Worm (Caenorhabditis elegans) whole organism, late embryonic: ENCODE measurements around the gene F49C5.3.

Experiments
- C08G9.2 ChIP-seq: sonication (generic microtip); optimal IDR thresholded peaks from 2 replicates; lab custom pipeline; 2016; ENCODE audit warnings: mild to moderate bottlenecking, missing genetic modification characterization, moderate library complexity, missing compliant biosample characterization
- K02D7.2 ChIP-seq: sonication (generic microtip); optimal IDR thresholded peaks from 2 replicates; lab custom pipeline; 2017; ENCODE audit warnings: mild to moderate bottlenecking, missing genetic modification characterization, missing compliant biosample characterization
- Y22D7AL.16 ChIP-seq: sonication (generic microtip); optimal IDR thresholded peaks from 2 replicates; lab custom pipeline; 2016; ENCODE audit warnings: missing genetic modification characterization, missing compliant biosample characterization
- ceh-18 ChIP-seq: sonication (generic microtip); optimal IDR thresholded peaks from 2 replicates; lab custom pipeline; 2016; ENCODE audit warnings: missing genetic modification characterization, missing compliant biosample characterization
- ceh-2 ChIP-seq: sonication (generic microtip); optimal IDR thresholded peaks from 2 replicates; lab custom pipeline; 2016; ENCODE audit warnings: missing genotype, missing genetic modification characterization, missing compliant biosample characterization
- ceh-22 ChIP-seq: sonication (generic microtip); optimal IDR thresholded peaks from 2 replicates; lab custom pipeline; 2017; ENCODE audit warnings: missing biosample characterization, missing genetic modification characterization
- ceh-30 ChIP-seq: fragments of 150-350 bp; optimal IDR thresholded peaks from 2 replicates; lab custom pipeline; 2014; ENCODE audit warnings: missing biosample characterization, missing genetic modification characterization
- ceh-31 ChIP-seq: sonication (generic microtip); optimal IDR thresholded peaks from 2 replicates; lab custom pipeline; 2016; ENCODE audit warnings: missing genetic modification characterization, missing compliant biosample characterization
- ceh-34 ChIP-seq: sonication (generic microtip); optimal IDR thresholded peaks from 2 replicates; lab custom pipeline; 2016; ENCODE audit warnings: mild to moderate bottlenecking, missing genetic modification characterization, missing compliant biosample characterization
- ceh-48 ChIP-seq: sonication (generic microtip); optimal IDR thresholded peaks from 2 replicates; lab custom pipeline; 2016; ENCODE audit warnings: missing genetic modification characterization, inconsistent platforms, missing compliant biosample characterization
- dve-1 ChIP-seq: sonication (generic microtip); optimal IDR thresholded peaks from 2 replicates; lab custom pipeline; 2017; ENCODE audit warnings: antibody characterized with exemption, mild to moderate bottlenecking, missing genetic modification characterization, missing compliant biosample characterization
- elt-2 ChIP-seq: sonication (generic microtip); optimal IDR thresholded peaks from 2 replicates; lab custom pipeline; 2016; ENCODE audit warnings: missing genetic modification reagents, missing genetic modification characterization, missing compliant biosample characterization
- ets-4 ChIP-seq: sonication (generic microtip); optimal IDR thresholded peaks from 2 replicates; lab custom pipeline; 2016; ENCODE audit warnings: missing genetic modification characterization, missing compliant biosample characterization
- eyg-1 ChIP-seq: sonication (generic microtip); optimal IDR thresholded peaks from 2 replicates; lab custom pipeline; 2016; ENCODE audit warnings: missing genotype, missing genetic modification characterization, missing compliant biosample characterization
- fax-1 ChIP-seq: sonication (generic microtip); optimal IDR thresholded peaks from 2 replicates; lab custom pipeline; 2016; ENCODE audit warnings: missing genotype, missing genetic modification characterization, missing compliant biosample characterization
- fkh-6 ChIP-seq: sonication (generic microtip); optimal IDR thresholded peaks from 2 replicates; lab custom pipeline; 2016; ENCODE audit warnings: missing genetic modification characterization, missing compliant biosample characterization
- gmeb-2 ChIP-seq: sonication (generic microtip); optimal IDR thresholded peaks from 2 replicates; lab custom pipeline; 2016; ENCODE audit warnings: missing genetic modification characterization, inconsistent platforms, missing compliant biosample characterization
- hlh-13 ChIP-seq: fragments of 200-800 bp; sonication (Bioruptor generic); optimal IDR thresholded peaks from 2 replicates; lab custom pipeline; 2018; ENCODE audit warnings: mild to moderate bottlenecking, missing genetic modification characterization, missing compliant biosample characterization
- hlh-15 ChIP-seq: sonication (generic microtip); optimal IDR thresholded peaks from 2 replicates; lab custom pipeline; 2016; ENCODE audit warnings: missing genetic modification characterization, missing compliant biosample characterization
- hlh-8 ChIP-seq: sonication (generic microtip); optimal IDR thresholded peaks from 2 replicates; lab custom pipeline; 2016; ENCODE audit warnings: missing genotype, missing genetic modification characterization, missing compliant biosample characterization
- madf-2 ChIP-seq: sonication (generic microtip); optimal IDR thresholded peaks from 2 replicates; lab custom pipeline; 2017; ENCODE audit warnings: missing genetic modification characterization, missing compliant biosample characterization
- nfya-1 ChIP-seq: sonication (generic microtip); optimal IDR thresholded peaks from 2 replicates; lab custom pipeline; 2017; ENCODE audit warnings: missing genetic modification characterization, mild to moderate bottlenecking, missing compliant biosample characterization, antibody characterized with exemption, moderate library complexity
- nhr-232 ChIP-seq: sonication (generic microtip); optimal IDR thresholded peaks from 2 replicates; lab custom pipeline; 2016; ENCODE audit warnings: missing genetic modification characterization, missing compliant biosample characterization
- odd-2 ChIP-seq: sonication (generic microtip); optimal IDR thresholded peaks from 2 replicates; lab custom pipeline; 2017; ENCODE audit warnings: antibody characterized with exemption, mild to moderate bottlenecking, missing genetic modification characterization, missing compliant biosample characterization
- pag-3 ChIP-seq: sonication (generic microtip); optimal IDR thresholded peaks from 2 replicates; lab custom pipeline; 2016; ENCODE audit warnings: missing compliant biosample characterization, missing genetic modification characterization, borderline replicate concordance
- pax-1 ChIP-seq: fragments of 150-350 bp; optimal IDR thresholded peaks from 2 replicates; lab custom pipeline; 2014; ENCODE audit warnings: missing biosample characterization, missing genetic modification characterization
- pha-4 ChIP-seq: fragments of 150-350 bp; optimal IDR thresholded peaks from 2 replicates; lab custom pipeline; 2018; ENCODE audit warnings: missing biosample characterization, missing genetic modification reagents, missing genetic modification characterization
- sdc-2 ChIP-seq: sonication (generic microtip); optimal IDR thresholded peaks from 2 replicates; lab custom pipeline; 2016; ENCODE audit warnings: missing genotype, missing genetic modification characterization, missing compliant biosample characterization
- sox-2 ChIP-seq: fragments of 200-800 bp; sonication (Bioruptor generic); IDR thresholded peaks from 2 replicates; pipeline ENCODE4 v1.3.6; 2022; ENCODE audit warnings: missing genetic modification reagents, missing genetic modification characterization, missing compliant biosample characterization
- sox-4 ChIP-seq: sonication (generic microtip); optimal IDR thresholded peaks from 2 replicates; lab custom pipeline; 2017; ENCODE audit warnings: mild to moderate bottlenecking, missing genetic modification characterization, inconsistent platforms, missing compliant biosample characterization
- tbx-7 ChIP-seq: sonication (generic microtip); optimal IDR thresholded peaks from 2 replicates; lab custom pipeline; 2016; ENCODE audit warnings: missing genotype, missing genetic modification characterization, missing compliant biosample characterization
- ttx-3 ChIP-seq: sonication (generic microtip); optimal IDR thresholded peaks from 2 replicates; lab custom pipeline; 2016; ENCODE audit warnings: missing genetic modification reagents, missing genetic modification characterization, missing compliant biosample characterization
- unc-42 ChIP-seq: sonication (generic microtip); optimal IDR thresholded peaks from 2 replicates; lab custom pipeline; 2016; ENCODE audit warnings: missing genotype, missing genetic modification characterization, missing compliant biosample characterization
- ztf-16 ChIP-seq: sonication (generic microtip); optimal IDR thresholded peaks from 2 replicates; lab custom pipeline; 2017; ENCODE audit warnings: missing genetic modification characterization, missing compliant biosample characterization

Gene F49C5.3

DNA sequence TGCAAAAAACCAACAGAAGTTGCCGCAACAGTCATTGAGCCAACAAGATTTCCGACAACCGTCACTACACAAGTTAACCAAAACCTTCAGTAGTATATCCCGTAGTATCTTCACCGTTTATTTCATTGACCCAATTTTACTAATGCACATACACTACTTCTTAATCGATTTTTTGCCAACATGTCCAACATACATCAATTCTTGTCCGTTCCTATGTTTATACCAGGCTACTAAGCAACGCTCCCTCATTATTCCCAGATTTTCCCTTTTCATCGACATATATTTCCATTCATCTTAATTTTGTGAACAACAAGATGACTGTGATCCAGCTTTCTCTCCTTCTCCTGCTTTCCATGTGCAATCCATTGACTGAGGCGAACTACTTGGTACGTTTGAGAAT lies 29.5 kb downstream of the F49C5.3 start, which contains the start of gene F49C5.7:
Gene F49C5.7, plus strand, starts transcription at position 301 of the 400 bp plus-strand sequence.
- TF ChIP-seq dve-1, result no peak
- no peak for TF ChIP-seq ceh-2 (tag; lab: Kevin White, UChicago)
- no peak for TF ChIP-seq odd-2 (tag; lab: Kevin White, UChicago)
- TF ChIP-seq, all 69 proteins: peak for 0

DNA sequence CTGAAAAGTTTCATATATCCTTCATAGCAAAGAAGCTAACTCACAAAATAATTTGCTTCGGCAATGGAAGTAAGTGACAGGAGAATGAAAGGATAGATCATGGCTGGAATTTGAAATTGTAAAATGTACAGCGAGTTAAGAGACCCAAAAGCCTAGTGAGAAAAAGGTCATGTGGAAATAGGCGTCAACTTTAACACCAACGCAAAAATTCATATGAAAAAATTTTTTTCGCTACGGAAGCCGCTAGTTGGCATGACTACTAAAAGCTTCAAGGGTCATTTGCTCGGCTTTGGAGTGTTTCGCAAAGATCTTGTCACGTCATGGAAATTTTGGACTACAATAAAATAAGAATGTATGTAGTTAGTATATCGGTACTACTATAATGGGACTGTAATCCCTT lies 34.2 kb downstream of the F49C5.3 start, which contains the start of gene Y38E10A.1:
Gene Y38E10A.1, minus strand, starts transcription at position 101 of the 400 bp plus-strand sequence.
- no peak for TF ChIP-seq fkh-6 (tag; lab: Kevin White, UChicago)
- no peak for TF ChIP-seq dve-1
- TF ChIP-seq eyg-1, result no peak
- no peak for TF ChIP-seq unc-42 (tag; lab: Kevin White, UChicago)
- TF ChIP-seq hlh-13 (GFP tag; lab: Kevin White, UChicago), result no peak
- no peak for TF ChIP-seq elt-2
- no peak for TF ChIP-seq hlh-15 (tag; lab: Kevin White, UChicago)
- no peak for TF ChIP-seq Y22D7AL.16 (tag; lab: Kevin White, UChicago)
- TF ChIP-seq nfya-1 (tag; lab: Kevin White, UChicago), result no peak
- no peak for TF ChIP-seq ceh-18 (tag; lab: Kevin White, UChicago)

DNA sequence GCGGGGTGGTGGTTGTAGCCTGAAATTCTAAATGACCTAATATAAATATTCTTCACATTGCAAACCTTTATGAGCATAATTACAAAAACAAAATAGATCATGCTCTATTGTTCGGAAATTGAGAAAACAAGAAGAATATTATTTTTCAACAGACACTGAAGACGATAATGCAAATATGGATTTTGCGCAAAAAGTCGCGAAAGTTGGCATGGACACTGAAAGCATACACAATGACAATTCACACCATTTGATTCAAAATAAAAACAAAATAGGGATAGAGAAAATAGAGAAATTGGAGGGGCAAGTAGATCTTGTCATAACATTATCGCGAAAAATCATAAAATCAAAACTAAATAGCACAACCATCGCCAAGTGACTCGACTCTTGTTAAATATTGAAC lies 36.5 kb downstream of the F49C5.3 start, which contains the start of gene Y38E10A.35:
Gene Y38E10A.35, minus strand, starts transcription at position 101 of the 400 bp plus-strand sequence.
- TF ChIP-seq dve-1, result no peak

DNA sequence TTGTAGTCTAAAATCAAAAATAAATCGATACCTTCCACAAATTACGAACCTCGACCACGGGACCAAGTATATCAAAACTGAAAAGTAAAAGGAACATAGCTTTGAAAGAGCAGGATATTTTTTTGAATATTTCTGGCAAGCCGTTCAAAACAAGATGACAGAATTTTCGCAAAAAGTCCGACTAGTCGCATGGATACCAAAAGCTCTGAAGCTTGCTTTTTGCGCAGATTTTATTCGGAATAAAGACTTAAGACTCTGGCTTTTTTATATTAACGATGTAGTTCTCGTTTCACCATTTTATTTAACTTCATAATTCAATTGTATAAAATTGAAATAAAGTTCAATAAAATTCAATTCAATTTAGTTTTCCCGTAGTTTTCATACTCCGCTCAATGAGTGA lies 37.2 kb downstream of the F49C5.3 start, which contains the start of gene Y38E10A.2:
Gene Y38E10A.2, minus strand, starts transcription at position 101 of the 400 bp plus-strand sequence.
- TF ChIP-seq gmeb-2 (no peak), elt-2 (no peak), tbx-7 (tag; lab: Kevin White, UChicago) (no peak), Y22D7AL.16 (tag; lab: Kevin White, UChicago) (no peak), ets-4 (tag; lab: Kevin White, UChicago) (no peak), fkh-6 (tag; lab: Kevin White, UChicago) (no peak), ceh-48 (tag; lab: Kevin White, UChicago) (no peak), sox-4 (tag; lab: Kevin White, UChicago) (no peak), hlh-15 (tag; lab: Kevin White, UChicago) (no peak), pag-3 (tag; lab: Kevin White, UChicago) (no peak), pha-4 (no peak), ttx-3 (no peak)

DNA sequence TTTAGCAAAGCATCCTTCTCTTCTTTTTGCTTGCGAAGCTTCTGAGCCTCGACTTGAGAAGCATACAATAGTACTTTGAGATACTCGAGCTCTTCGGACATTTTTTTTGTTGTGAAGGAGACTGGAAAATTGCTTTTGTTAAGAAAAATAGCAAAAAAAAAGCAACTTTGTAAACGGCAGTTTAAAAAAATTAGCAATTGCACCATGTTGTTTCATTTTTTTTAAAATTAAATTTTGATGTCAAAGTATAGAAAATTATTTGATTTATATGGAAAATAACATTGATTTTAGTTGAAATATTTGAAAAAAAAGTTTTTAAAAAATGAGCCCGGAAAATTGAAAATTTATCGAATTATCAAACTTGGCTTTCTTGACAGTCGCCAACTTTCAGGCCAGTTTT lies 38.4 kb downstream of the F49C5.3 start, which contains the start of gene Y38E10A.3:
Gene Y38E10A.3, minus strand, starts transcription at position 101 of the 400 bp plus-strand sequence.
- TF ChIP-seq K02D7.2 (tag; lab: Kevin White, UChicago) (no peak), fkh-6 (tag; lab: Kevin White, UChicago) (no peak), ztf-16 (no peak), ceh-22 (no peak), ceh-2 (tag; lab: Kevin White, UChicago) (no peak), pha-4 (no peak), ceh-31 (tag; lab: Kevin White, UChicago) (no peak), ceh-34 (tag; lab: Kevin White, UChicago) (no peak), madf-2 (tag; lab: Kevin White, UChicago) (no peak), Y22D7AL.16 (tag; lab: Kevin White, UChicago) (no peak), sdc-2 (tag; lab: Kevin White, UChicago) (no peak), nhr-232 (tag; lab: Kevin White, UChicago) (no peak)

DNA sequence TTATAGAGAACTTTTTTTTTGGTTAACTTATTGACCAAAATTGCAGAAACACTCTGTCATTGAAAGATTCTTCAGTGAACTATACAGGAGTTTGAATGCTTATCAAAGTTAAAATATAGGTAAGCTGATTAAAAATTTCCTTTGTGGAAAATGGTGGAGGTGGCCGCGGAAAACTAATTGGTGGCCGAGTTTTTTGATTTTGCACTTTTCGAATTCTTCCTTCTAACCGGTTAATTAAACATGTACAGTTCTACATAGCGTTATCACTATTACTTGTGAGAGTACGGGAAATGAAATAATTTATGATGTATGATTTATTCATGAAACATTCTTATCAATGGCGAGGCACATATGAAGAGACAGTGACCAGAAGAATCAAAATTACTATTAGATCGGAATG lies 41.5 kb downstream of the F49C5.3 start, which contains the start of gene clec-8:
Gene clec-8, minus strand, starts transcription at position 308 of the 400 bp plus-strand sequence.
- no peak for TF ChIP-seq fkh-6 (tag; lab: Kevin White, UChicago)
- TF ChIP-seq fax-1, result no peak
- no peak for TF ChIP-seq K02D7.2 (tag; lab: Kevin White, UChicago)
- TF ChIP-seq tbx-7 (tag; lab: Kevin White, UChicago), result no peak
- no peak for TF ChIP-seq ceh-31 (tag; lab: Kevin White, UChicago)
- no peak for TF ChIP-seq hlh-8 (tag; lab: Kevin White, UChicago)
- TF ChIP-seq sox-2 (GFP tag; lab: Robert Waterston, UW), result no peak
- no peak for TF ChIP-seq pax-1 (tag; lab: Kevin White, UChicago)
- no peak for TF ChIP-seq C08G9.2 (tag; lab: Kevin White, UChicago)
- no peak for TF ChIP-seq ceh-30 (tag; lab: Kevin White, UChicago)
- no peak for TF ChIP-seq hlh-15 (tag; lab: Kevin White, UChicago)
